Worm (Caenorhabditis elegans): ENCODE data around the gene D2024.5.

Gene D2024.5

DNA sequence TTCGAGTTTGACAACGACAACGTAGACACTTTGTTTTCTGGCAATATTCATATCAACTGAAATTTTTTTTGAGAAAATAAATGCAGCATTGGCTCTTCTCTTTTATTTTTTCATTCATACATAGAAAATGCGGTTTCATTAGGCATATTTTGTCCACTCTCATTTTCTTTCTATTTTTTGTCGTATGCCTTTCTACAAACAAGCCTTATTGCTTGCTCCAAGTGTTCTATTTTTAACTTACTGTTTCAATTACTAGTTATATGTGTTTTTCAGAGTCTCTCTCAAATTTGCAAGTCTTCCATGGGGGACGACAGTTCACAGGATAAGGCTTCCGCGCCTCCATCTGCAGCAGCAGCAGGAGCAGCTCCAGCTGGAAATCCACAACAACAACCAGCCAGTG, 22.1 kb downstream of the D2024.5 start, which contains the start of gene kcc-1:
Gene kcc-1, plus strand, starts transcription at position 301 of the 400 bp plus-strand sequence.
- no peak for TF ChIP-seq B0310.2 (tag; optimal IDR thresholded peaks at IDR 0.05)
- no peak for TF ChIP-seq tbx-11 (GFP tag; IDR thresholded peaks at IDR 0.05)
- TF ChIP-seq scrt-1 (GFP tag; IDR thresholded peaks at IDR 0.05) = no peak
- no peak for TF ChIP-seq ama-1 (optimal IDR thresholded peaks at IDR 0.05)
- TF ChIP-seq ceh-13 (GFP tag; optimal IDR thresholded peaks at IDR 0.05) = no peak
- TF ChIP-seq pes-1 (GFP tag; IDR thresholded peaks at IDR 0.05) = no peak
- TF ChIP-seq aly-1 (tag; optimal IDR thresholded peaks at IDR 0.05) = no peak
- TF ChIP-seq ceh-36 (tag; optimal IDR thresholded peaks at IDR 0.05) = no peak
- no peak for TF ChIP-seq flt-1 (GFP tag; IDR thresholded peaks at IDR 0.05)

DNA sequence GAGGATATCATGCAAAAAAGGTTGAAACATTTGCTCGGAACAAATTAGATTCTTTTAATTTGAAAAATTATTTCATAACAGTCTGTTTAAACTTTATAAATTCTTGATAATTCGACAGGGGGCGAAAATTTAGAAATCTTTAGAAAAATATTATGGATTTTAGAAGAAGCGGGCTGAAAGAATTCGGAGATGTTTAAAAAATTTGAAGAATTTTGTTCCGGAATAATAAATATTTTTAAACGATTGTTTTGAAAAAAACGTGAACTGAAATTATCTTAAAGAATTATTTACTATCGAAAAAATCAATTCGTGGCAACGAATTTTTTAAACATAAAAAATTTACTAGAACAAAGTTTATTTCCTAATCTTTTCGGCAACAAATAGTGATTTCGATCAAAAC, 24.4 kb downstream of the D2024.5 start, which contains the start of gene R13A1.3:
Gene R13A1.3, plus strand, starts transcription at position 301 of the 400 bp plus-strand sequence.
- TF ChIP-seq pes-1 (GFP tag; IDR thresholded peaks at IDR 0.05) = no peak
- no peak for TF ChIP-seq tra-4 (tag; optimal IDR thresholded peaks at IDR 0.05)
- no peak for TF ChIP-seq B0310.2 (tag; optimal IDR thresholded peaks at IDR 0.05)
- TF ChIP-seq flt-1 (GFP tag; IDR thresholded peaks at IDR 0.05) = no peak
- no peak for TF ChIP-seq hmbx-1 (tag; optimal IDR thresholded peaks at IDR 0.05)
- no peak for TF ChIP-seq ceh-13 (GFP tag; optimal IDR thresholded peaks at IDR 0.05)
- no peak for TF ChIP-seq tbx-37 (GFP tag; conservative IDR thresholded peaks at IDR 0.05)
- no peak for TF ChIP-seq hmg-4 (GFP tag; optimal IDR thresholded peaks at IDR 0.05)
- TF ChIP-seq ets-7 (tag; optimal IDR thresholded peaks at IDR 0.05) = no peak
- TF ChIP-seq hnd-1 (tag; optimal IDR thresholded peaks at IDR 0.05) = no peak
- no peak for TF ChIP-seq F13C5.2 (tag; optimal IDR thresholded peaks at IDR 0.05)
- no peak for TF ChIP-seq ceh-36 (tag; optimal IDR thresholded peaks at IDR 0.05)
- no peak for TF ChIP-seq aly-1 (tag; optimal IDR thresholded peaks at IDR 0.05)
- no peak for TF ChIP-seq sea-1 (GFP tag; conservative IDR thresholded peaks at IDR 0.05)
- TF ChIP-seq ama-1 (optimal IDR thresholded peaks at IDR 0.05) = no peak
- TF ChIP-seq scrt-1 (GFP tag; IDR thresholded peaks at IDR 0.05) = no peak
- TF ChIP-seq tbx-11 (GFP tag; IDR thresholded peaks at IDR 0.05) = no peak

DNA sequence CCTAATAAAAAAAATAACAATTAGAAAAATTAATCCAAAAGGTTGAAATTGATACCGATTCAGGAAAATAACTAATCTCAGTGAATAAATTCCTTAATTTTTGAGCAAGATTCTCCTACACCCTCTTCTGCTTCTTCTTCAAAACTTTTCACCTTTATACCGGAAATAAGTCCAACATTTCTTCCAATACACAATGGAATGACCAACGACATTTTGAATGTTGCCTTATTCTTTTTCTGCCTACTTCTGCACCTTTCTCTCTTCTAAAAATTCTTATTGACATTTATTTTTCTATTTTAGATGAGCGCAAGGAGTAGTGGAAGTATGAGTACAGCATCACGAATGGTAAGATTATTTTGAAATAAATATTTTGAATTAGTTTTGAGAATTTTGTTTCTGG, 31.3 kb downstream of the D2024.5 start, which contains the start of gene unc-8:
Gene unc-8, plus strand, starts transcription at position 301 of the 400 bp plus-strand sequence.
- no peak for TF ChIP-seq aly-1 (tag; optimal IDR thresholded peaks at IDR 0.05)
- TF ChIP-seq tbx-11 (GFP tag; IDR thresholded peaks at IDR 0.05) = no peak
- TF ChIP-seq flt-1 (GFP tag; IDR thresholded peaks at IDR 0.05) = no peak
- no peak for TF ChIP-seq hnd-1 (tag; optimal IDR thresholded peaks at IDR 0.05)
- TF ChIP-seq hmbx-1 (tag; optimal IDR thresholded peaks at IDR 0.05) = no peak

DNA sequence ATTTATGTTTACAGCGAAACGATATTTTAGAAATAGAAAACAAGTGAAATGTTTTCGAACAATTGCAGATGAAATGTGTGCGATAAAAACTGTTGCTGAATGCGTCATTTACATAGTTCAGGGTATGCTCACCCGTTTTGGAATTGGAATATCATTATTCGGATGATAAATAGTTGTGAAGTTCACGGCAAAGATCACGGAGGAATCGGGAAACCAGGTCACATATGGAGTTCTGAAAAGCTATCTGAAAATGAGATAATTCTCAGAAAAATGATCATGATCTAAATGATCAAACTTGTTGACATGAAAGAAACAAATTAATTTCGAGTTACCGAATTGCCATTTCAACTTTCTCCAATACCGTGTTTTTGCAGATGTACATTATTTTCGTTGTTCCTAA, 32.4 kb downstream of the D2024.5 start, which contains the start of gene best-16:
Gene best-16, minus strand, starts transcription at position 101 of the 400 bp plus-strand sequence.
- no peak for TF ChIP-seq hmg-4 (GFP tag; optimal IDR thresholded peaks at IDR 0.05)
- no peak for TF ChIP-seq aly-1 (tag; optimal IDR thresholded peaks at IDR 0.05)
- TF ChIP-seq ets-7 (tag; optimal IDR thresholded peaks at IDR 0.05) = no peak
- no peak for TF ChIP-seq B0310.2 (tag; optimal IDR thresholded peaks at IDR 0.05)
- TF ChIP-seq tbx-37 (GFP tag; conservative IDR thresholded peaks at IDR 0.05) = no peak
- TF ChIP-seq ama-1 (optimal IDR thresholded peaks at IDR 0.05) = no peak
- TF ChIP-seq scrt-1 (GFP tag; IDR thresholded peaks at IDR 0.05) = no peak
- TF ChIP-seq F13C5.2 (tag; optimal IDR thresholded peaks at IDR 0.05) = no peak
- no peak for TF ChIP-seq hnd-1 (tag; optimal IDR thresholded peaks at IDR 0.05)
- no peak for TF ChIP-seq pes-1 (GFP tag; IDR thresholded peaks at IDR 0.05)
- no peak for TF ChIP-seq flt-1 (GFP tag; IDR thresholded peaks at IDR 0.05)
- no peak for TF ChIP-seq hmbx-1 (tag; optimal IDR thresholded peaks at IDR 0.05)
- TF ChIP-seq tbx-11 (GFP tag; IDR thresholded peaks at IDR 0.05) = no peak
- TF ChIP-seq tra-4 (tag; optimal IDR thresholded peaks at IDR 0.05) = no peak
- no peak for TF ChIP-seq sea-1 (GFP tag; conservative IDR thresholded peaks at IDR 0.05)
- no peak for TF ChIP-seq ceh-13 (GFP tag; optimal IDR thresholded peaks at IDR 0.05)
- no peak for TF ChIP-seq ceh-36 (tag; optimal IDR thresholded peaks at IDR 0.05)

DNA sequence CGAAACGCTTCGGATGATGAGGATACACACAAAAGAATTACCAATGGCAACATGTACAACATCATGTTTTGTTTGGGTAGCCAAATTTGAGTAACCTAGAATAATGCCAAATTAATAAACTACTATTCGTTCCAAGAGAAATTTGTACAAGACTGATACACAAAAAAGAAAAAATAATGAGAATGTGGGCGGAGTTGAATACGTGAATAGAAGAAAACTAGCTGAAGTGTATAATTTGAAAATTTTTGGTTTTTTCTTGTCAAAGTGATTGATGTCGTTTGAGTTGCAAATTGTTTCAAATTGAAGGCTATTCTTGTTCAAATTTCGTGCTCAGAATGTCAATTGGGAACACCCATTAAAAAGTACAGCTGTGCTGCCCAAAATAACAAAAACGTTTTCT, 36.4 kb downstream of the D2024.5 start, which contains the start of gene R13A1.5:
Gene R13A1.5, minus strand, starts transcription at position 101 of the 400 bp plus-strand sequence.
- TF ChIP-seq hnd-1 (tag; optimal IDR thresholded peaks at IDR 0.05) (no peak), aly-1 (tag; optimal IDR thresholded peaks at IDR 0.05) (no peak), ama-1 (optimal IDR thresholded peaks at IDR 0.05) (no peak), pes-1 (GFP tag; IDR thresholded peaks at IDR 0.05) (no peak), B0310.2 (tag; optimal IDR thresholded peaks at IDR 0.05) (no peak), sea-1 (GFP tag; conservative IDR thresholded peaks at IDR 0.05) (no peak)

DNA sequence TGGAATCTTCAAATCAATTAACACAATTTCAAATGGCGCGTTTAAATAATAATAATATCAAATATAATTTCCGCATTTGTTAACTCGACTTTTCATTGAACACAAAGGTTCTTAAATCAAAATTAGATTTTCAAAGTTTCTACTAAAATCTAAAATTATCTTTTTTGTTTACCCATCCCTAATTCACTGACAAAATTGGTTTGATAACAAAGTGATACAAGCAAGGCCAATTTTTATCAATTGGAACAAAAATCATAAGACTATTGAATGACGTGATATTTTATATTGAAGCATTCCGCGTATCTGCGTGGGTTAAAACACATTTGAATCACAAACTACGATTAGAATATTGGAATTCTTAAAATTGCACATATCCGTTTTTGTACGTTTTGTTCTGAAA, 37.7 kb downstream of the D2024.5 start:
- TF ChIP-seq pes-1 (GFP tag; IDR thresholded peaks at IDR 0.05) (no peak), ama-1 (optimal IDR thresholded peaks at IDR 0.05) (no peak), hmg-4 (GFP tag; optimal IDR thresholded peaks at IDR 0.05) (no peak), hnd-1 (tag; optimal IDR thresholded peaks at IDR 0.05) (no peak), tbx-37 (GFP tag; conservative IDR thresholded peaks at IDR 0.05) (no peak), tra-4 (tag; optimal IDR thresholded peaks at IDR 0.05) (no peak), scrt-1 (GFP tag; IDR thresholded peaks at IDR 0.05) (no peak), ceh-36 (tag; optimal IDR thresholded peaks at IDR 0.05) (no peak), F13C5.2 (tag; optimal IDR thresholded peaks at IDR 0.05) (no peak), sea-1 (GFP tag; conservative IDR thresholded peaks at IDR 0.05) (no peak), aly-1 (tag; optimal IDR thresholded peaks at IDR 0.05) (no peak), tbx-11 (GFP tag; IDR thresholded peaks at IDR 0.05) (no peak)

- TF ChIP-seq tra-4 (tag; optimal IDR thresholded peaks at IDR 0.05) (no peak), tbx-11 (GFP tag; IDR thresholded peaks at IDR 0.05) (no peak), F13C5.2 (tag; optimal IDR thresholded peaks at IDR 0.05) (no peak), ceh-36 (tag; optimal IDR thresholded peaks at IDR 0.05) (no peak), tbx-37 (GFP tag; conservative IDR thresholded peaks at IDR 0.05) (no peak)
Observed at ce11 chrIV:7188528-7189422, 39.3 kb downstream of the D2024.5 start, which contains the start of gene srlf-7. srlf-7 (plus strand) TSS chrIV:7189287.
